Fruit fly (Drosophila melanogaster) whole organism, wandering third instar larva: ENCODE measurements around the gene CG14722.

ENCODE experiments used
- Abd-B ChIP-seq: fragments of >200 bp; optimal IDR thresholded peaks from 2 replicates; lab custom pipeline; 2017; ENCODE audit warnings: missing biosample characterization, missing genetic modification characterization
- CG32264 ChIP-seq: fragments of 200-800 bp; sonication (Bioruptor generic); optimal IDR thresholded peaks from 2 replicates; lab custom pipeline; 2016; ENCODE audit warnings: missing biosample characterization, missing genetic modification characterization
- CG9705 ChIP-seq: fragments of 200-800 bp; sonication (Bioruptor generic); optimal IDR thresholded peaks from 2 replicates; lab custom pipeline; 2018; ENCODE audit warnings: missing biosample characterization, mild to moderate bottlenecking, missing genetic modification characterization
- CrebA ChIP-seq: fragments of 200-800 bp; sonication (Bioruptor generic); optimal IDR thresholded peaks from 2 replicates; lab custom pipeline; 2016; ENCODE audit warnings: missing biosample characterization, mild to moderate bottlenecking, missing genetic modification characterization, borderline replicate concordance
- Dfd ChIP-seq: fragments of >200 bp; optimal IDR thresholded peaks from 2 replicates; lab custom pipeline; 2017; ENCODE audit warnings: missing biosample characterization, missing genetic modification characterization
- Dif ChIP-seq: fragments of 200-275, 200-300 bp; sonication (Bioruptor generic); optimal IDR thresholded peaks from 2 replicates; lab custom pipeline; 2018; ENCODE audit warnings: missing biosample characterization, missing genetic modification characterization; ENCODE audit not compliant: partially characterized antibody
- GATAd ChIP-seq: sonication (Bioruptor generic); optimal IDR thresholded peaks from 2 replicates; lab custom pipeline; 2016; ENCODE audit warnings: missing biosample characterization, missing genetic modification characterization
- HLH106 ChIP-seq: fragments of 200-800 bp; optimal IDR thresholded peaks from 3 replicates; lab custom pipeline; 2019; ENCODE audit warnings: missing biosample characterization, mild to moderate bottlenecking, missing genetic modification characterization, moderate library complexity
- Hnf4 ChIP-seq: fragments of 200-800 bp; sonication (Bioruptor generic); optimal IDR thresholded peaks from 2 replicates; lab custom pipeline; 2016; ENCODE audit warnings: missing biosample characterization, mild to moderate bottlenecking, missing genetic modification characterization
- Hr78 ChIP-seq: fragments of >200 bp; optimal IDR thresholded peaks from 2 replicates; lab custom pipeline; 2017; ENCODE audit warnings: missing biosample characterization, missing genetic modification characterization
- Hr83 ChIP-seq: fragments of 200-300 bp; sonication (Bioruptor generic); optimal IDR thresholded peaks from 2 replicates; lab custom pipeline; 2016; ENCODE audit warnings: missing biosample characterization, mild to moderate bottlenecking, missing genetic modification characterization, moderate library complexity; ENCODE audit not compliant: poor library complexity, severe bottlenecking
- Jra ChIP-seq: sonication (Bioruptor generic); optimal IDR thresholded peaks from 2 replicates; lab custom pipeline; 2016; ENCODE audit warnings: missing biosample characterization, missing genetic modification characterization
- Mio ChIP-seq: sonication (Bioruptor generic); optimal IDR thresholded peaks from 2 replicates; lab custom pipeline; 2016; ENCODE audit warnings: missing biosample characterization, missing genetic modification characterization
- Myc ChIP-seq: fragments of >200 bp; optimal IDR thresholded peaks from 2 replicates; lab custom pipeline; 2017
- N ChIP-seq: fragments of >200 bp; optimal IDR thresholded peaks from 2 replicates; lab custom pipeline; 2018; ENCODE audit warnings: missing biosample characterization, missing external identifiers, missing genetic modification characterization
- OdsH ChIP-seq: fragments of 200-800 bp; sonication (Bioruptor generic); optimal IDR thresholded peaks from 2 replicates; lab custom pipeline; 2016; ENCODE audit warnings: missing biosample characterization, mild to moderate bottlenecking, missing genetic modification characterization
- Rel ChIP-seq, 2 experiments: fragments of 200-800 bp; sonication (Bioruptor generic) in 1 of 2; optimal IDR thresholded peaks; 2 replicates in 1 of 2; 3 replicates in 1 of 2; lab custom pipeline; 2016 to 2019; ENCODE audit warnings: mild to moderate bottlenecking in 2 of 2, missing biosample characterization in 2 of 2, missing genetic modification characterization in 2 of 2, moderate library complexity in 1 of 2
- Sp1 ChIP-seq: fragments of 200-800 bp; sonication (Bioruptor generic); optimal IDR thresholded peaks from 3 replicates; lab custom pipeline; 2019; ENCODE audit warnings: missing biosample characterization, mild to moderate bottlenecking, missing genetic modification characterization, moderate library complexity
- Vsx2 ChIP-seq: fragments of 200-300, 225-300 bp; sonication (Bioruptor generic); optimal IDR thresholded peaks from 2 replicates; lab custom pipeline; 2018; ENCODE audit warnings: missing biosample characterization, missing genetic modification characterization; ENCODE audit not compliant: partially characterized antibody
- br ChIP-seq: fragments of 200-800 bp; sonication (Bioruptor generic); optimal IDR thresholded peaks from 2 replicates; lab custom pipeline; 2016; ENCODE audit warnings: missing biosample characterization, missing genetic modification characterization
- brk ChIP-seq: fragments of 200-800 bp; sonication (Bioruptor generic); optimal IDR thresholded peaks from 2 replicates; lab custom pipeline; 2016; ENCODE audit warnings: missing biosample characterization, mild to moderate bottlenecking, missing genetic modification characterization
- dl ChIP-seq, 2 experiments: fragments of 175-275, 200-275 bp in 1 of 2; fragments of 200-275 bp in 1 of 2; sonication (Bioruptor generic); optimal IDR thresholded peaks; lab custom pipeline; 2018; ENCODE audit warnings: mild to moderate bottlenecking in 2 of 2, missing biosample characterization in 2 of 2, missing genetic modification characterization in 2 of 2, moderate library complexity in 2 of 2; ENCODE audit not compliant: partially characterized antibody in 2 of 2, insufficient read depth in 1 of 2
- dmrt93B ChIP-seq: fragments of 200-800 bp; sonication (Bioruptor generic); optimal IDR thresholded peaks from 2 replicates; lab custom pipeline; 2018; ENCODE audit warnings: missing biosample characterization, mild to moderate bottlenecking, missing genetic modification characterization
- dsf ChIP-seq: sonication (Bioruptor generic); optimal IDR thresholded peaks from 2 replicates; lab custom pipeline; 2016; ENCODE audit warnings: missing biosample characterization, missing genetic modification characterization, borderline replicate concordance
- ey ChIP-seq: fragments of 200-800 bp; sonication (Bioruptor generic); optimal IDR thresholded peaks from 2 replicates; lab custom pipeline; 2016; ENCODE audit warnings: missing biosample characterization, missing genetic modification characterization
- foxo ChIP-seq, 2 experiments: fragments of 200-800 bp; sonication (Bioruptor generic); optimal IDR thresholded peaks; 2 replicates in 1 of 2; 3 replicates in 1 of 2; lab custom pipeline; 2016 to 2017; ENCODE audit warnings: missing biosample characterization in 2 of 2, missing genetic modification characterization in 2 of 2
- fru ChIP-seq: fragments of 200-800 bp; sonication (Bioruptor generic); optimal IDR thresholded peaks from 3 replicates; lab custom pipeline; 2016; ENCODE audit warnings: missing biosample characterization, mild to moderate bottlenecking, missing genetic modification characterization
- h ChIP-seq: fragments of 200-800 bp; sonication (Bioruptor generic); optimal IDR thresholded peaks from 3 replicates; lab custom pipeline; 2016; ENCODE audit warnings: missing biosample characterization, mild to moderate bottlenecking, missing genetic modification characterization
- jim ChIP-seq: fragments of 175-275, 200-325 bp; sonication (Bioruptor generic); optimal IDR thresholded peaks from 2 replicates; lab custom pipeline; 2016; ENCODE audit warnings: missing biosample characterization, mild to moderate bottlenecking, missing genetic modification characterization
- lola ChIP-seq: fragments of >200 bp; optimal IDR thresholded peaks from 2 replicates; lab custom pipeline; 2017; ENCODE audit warnings: missing biosample characterization, missing genetic modification characterization
- pan ChIP-seq: fragments of >200 bp; optimal IDR thresholded peaks from 2 replicates; lab custom pipeline; 2017
- psq ChIP-seq: fragments of 200-800 bp; sonication (Bioruptor generic); optimal IDR thresholded peaks from 3 replicates; lab custom pipeline; 2017; ENCODE audit warnings: missing biosample characterization, mild to moderate bottlenecking, missing genetic modification characterization, moderate library complexity
- rgr ChIP-seq: fragments of 200-800 bp; sonication (Bioruptor generic); optimal IDR thresholded peaks from 3 replicates; lab custom pipeline; 2016; ENCODE audit warnings: missing biosample characterization, mild to moderate bottlenecking, missing genetic modification characterization
- sage ChIP-seq: fragments of 200-800 bp; sonication (Bioruptor generic); optimal IDR thresholded peaks from 2 replicates; lab custom pipeline; 2016; ENCODE audit warnings: missing biosample characterization, mild to moderate bottlenecking, missing genetic modification characterization
- sv ChIP-seq: fragments of 200-800 bp; sonication (Bioruptor generic); optimal IDR thresholded peaks from 3 replicates; lab custom pipeline; 2016; ENCODE audit warnings: missing biosample characterization, missing genetic modification characterization
- tai ChIP-seq: sonication (Bioruptor generic); optimal IDR thresholded peaks from 2 replicates; lab custom pipeline; 2016; ENCODE audit warnings: missing biosample characterization, missing genetic modification characterization
- usp ChIP-seq: fragments of >200 bp; optimal IDR thresholded peaks from 2 replicates; lab custom pipeline; 2017; ENCODE audit warnings: missing biosample characterization, missing genetic modification characterization
- woc ChIP-seq: sonication (Bioruptor generic); optimal IDR thresholded peaks from 2 replicates; lab custom pipeline; 2016; ENCODE audit warnings: missing biosample characterization, mild to moderate bottlenecking, missing genetic modification characterization

CG14722 gene

dm6 chr3R:11778879-11779278, 37.2 kb downstream of the CG14722 start:
- TF ChIP-seq lola (GFP tag; lab: Kevin White, UChicago) (no peak), Hr83 (GFP tag; lab: Kevin White, UChicago) (peak; percentile 63), Dif (GFP tag; lab: Kevin White, UChicago) (peak; percentile 63), Vsx2 (GFP tag; lab: Kevin White, UChicago) (peak; percentile 68), Mio (GFP tag; lab: Kevin White, UChicago) (no peak), CG9705 (GFP tag; lab: Kevin White, UChicago) (no peak)
- TF ChIP-seq, all 38 proteins: peak for 3

DNA sequence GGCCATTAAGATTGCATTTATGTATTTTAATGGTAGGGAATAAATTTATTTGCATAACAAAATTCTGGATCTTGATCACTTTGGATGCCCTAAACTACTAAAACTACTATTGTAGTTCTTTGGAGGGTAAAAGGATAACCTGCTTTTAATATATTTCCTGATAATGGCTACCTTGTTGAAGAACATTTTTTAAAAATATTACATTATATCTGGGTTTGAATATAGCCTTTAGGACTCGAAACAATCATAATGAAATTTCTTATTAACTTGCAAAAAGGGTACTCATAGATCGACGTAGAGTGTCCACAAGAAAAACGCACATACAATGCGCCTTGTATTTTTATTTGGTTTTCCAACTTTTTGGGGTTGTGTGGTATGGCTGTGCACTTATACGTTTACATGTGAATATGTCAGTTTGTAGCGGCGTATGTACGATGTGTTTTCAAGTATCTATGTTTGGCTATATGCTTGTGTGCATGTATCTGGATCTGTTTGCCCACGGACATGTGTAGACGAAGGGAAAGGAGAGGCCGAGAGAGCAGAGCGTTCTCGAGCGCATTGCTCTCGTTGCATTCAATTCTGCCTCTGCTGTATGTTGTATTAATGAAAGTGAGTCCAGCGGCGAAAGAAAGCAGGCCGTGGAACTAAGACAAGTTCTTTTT, 37.8 kb downstream of the CG14722 start:
- TF ChIP-seq GATAd (GFP tag; lab: Kevin White, UChicago) (no peak), Hr78 (GFP tag; lab: Kevin White, UChicago) (no peak), psq (peak; percentile 68), lola (GFP tag; lab: Kevin White, UChicago) (no peak), pan (no peak), br (GFP tag; lab: Kevin White, UChicago) (peak; percentile 82), CrebA (GFP tag; lab: Kevin White, UChicago) (peak; percentile 17), Jra (GFP tag; lab: Kevin White, UChicago) (peak; percentile 61), dsf (GFP tag; lab: Kevin White, UChicago) (no peak), usp (GFP tag; lab: Kevin White, UChicago) (no peak), sv (peak; percentile 68), dl (GFP tag; optimal IDR thresholded peaks at IDR 0.05; lab: Kevin White, UChicago; ENCODE audit: insufficient read depth in 1 of 2, partially characterized antibody in 2 of 2) (peak; percentile 79 to 84), Hr83 (GFP tag; lab: Kevin White, UChicago) (peak; percentile 49), Dif (GFP tag; lab: Kevin White, UChicago) (peak; percentile 80), h (GFP tag; lab: Kevin White, UChicago) (peak; percentile 92), CG32264 (GFP tag; lab: Kevin White, UChicago) (peak; percentile 51), Rel (GFP tag; optimal IDR thresholded peaks at IDR 0.05; lab: Kevin White, UChicago) (no peak), Rel (tag; optimal IDR thresholded peaks at IDR 0.05; lab: Kevin White, UChicago) (peak; percentile 7), woc (GFP tag; lab: Kevin White, UChicago) (peak; percentile 93), rgr (GFP tag; lab: Kevin White, UChicago) (peak; percentile 86), sage (GFP tag; lab: Kevin White, UChicago) (peak; percentile 82), dmrt93B (GFP tag; lab: Kevin White, UChicago) (peak; percentile 81), Myc (lab: Kevin White, UChicago) (no peak), fru (GFP tag; lab: Kevin White, UChicago) (peak; percentile 90), CG9705 (GFP tag; lab: Kevin White, UChicago) (peak; percentile 46), N (GFP tag; lab: Kevin White, UChicago) (no peak), jim (GFP tag; lab: Kevin White, UChicago) (peak; percentile 0), Sp1 (GFP tag; lab: Kevin White, UChicago) (peak; percentile 92), tai (GFP tag; lab: Kevin White, UChicago) (peak; percentile 50), OdsH (GFP tag; lab: Kevin White, UChicago) (peak; percentile 90), Hnf4 (GFP tag; lab: Kevin White, UChicago) (peak; percentile 75), Mio (GFP tag; lab: Kevin White, UChicago) (no peak), ey (GFP tag; lab: Kevin White, UChicago) (peak; percentile 89), foxo (GFP tag; optimal IDR thresholded peaks at IDR 0.05; lab: Kevin White, UChicago) (peak in 1 of 2 experiments; percentile 87), HLH106 (tag; lab: Kevin White, UChicago) (peak; percentile 90), Vsx2 (GFP tag; lab: Kevin White, UChicago) (peak; percentile 57), brk (GFP tag; lab: Kevin White, UChicago) (peak; percentile 69), Abd-B (GFP tag; lab: Kevin White, UChicago) (no peak), Dfd (GFP tag; lab: Kevin White, UChicago) (no peak)
- TF ChIP-seq, all 38 proteins: peak for 27
